Worm (Caenorhabditis elegans): ENCODE measurements around the gene hlh-4.

- TF ChIP-seq him-1 (tag; optimal IDR thresholded peaks at IDR 0.05) (no peak), dao-5 (tag; optimal IDR thresholded peaks at IDR 0.05) (no peak)
Measured at ce11 chrIII:9720191-9720590, 18.7 kb downstream of the hlh-4 start, which contains the start of gene ncx-7.
